Fruit fly (Drosophila melanogaster) whole organism, embryonic: ENCODE data around the gene CG15014.

Source experiments
- Ada2b ChIP-seq: fragments of 200-800 bp; sonication (Bioruptor generic); IDR thresholded peaks from 2 replicates; pipeline ENCODE4 v1.3.6; 2022; ENCODE audit warnings: missing biosample characterization, missing genetic modification characterization
- Bgb ChIP-seq: fragments of 200-800 bp; sonication (Bioruptor generic); IDR thresholded peaks from 2 replicates; pipeline ENCODE4 v1.3.6; 2022; ENCODE audit warnings: missing biosample characterization, missing genetic modification characterization; ENCODE audit not compliant: partially characterized antibody
- CG12104 ChIP-seq: fragments of 200-800 bp; sonication (Bioruptor generic); optimal IDR thresholded peaks from 3 replicates; lab custom pipeline; 2016; ENCODE audit warnings: missing biosample characterization, missing genetic modification characterization
- CG13775 ChIP-seq: fragments of 200-800 bp; sonication (Bioruptor generic); optimal IDR thresholded peaks from 3 replicates; lab custom pipeline; 2017; ENCODE audit warnings: missing biosample characterization, mild to moderate bottlenecking, missing genetic modification characterization
- CG14441 ChIP-seq: fragments of 200-800 bp; sonication (Bioruptor generic); IDR thresholded peaks from 2 replicates; pipeline ENCODE4 v1.3.6; 2022; ENCODE audit warnings: missing biosample characterization, missing genetic modification characterization
- CG16815 ChIP-seq: fragments of 200-800 bp; sonication (Bioruptor generic); optimal IDR thresholded peaks from 3 replicates; lab custom pipeline; 2017; ENCODE audit warnings: missing biosample characterization, mild to moderate bottlenecking, missing genetic modification characterization
- CG17186 ChIP-seq: fragments of 200-800 bp; sonication (Bioruptor generic); optimal IDR thresholded peaks from 3 replicates; lab custom pipeline; 2017; ENCODE audit warnings: missing biosample characterization, missing genetic modification reagents, missing genetic modification characterization
- CG17359 ChIP-seq: fragments of 200-800 bp; sonication (Bioruptor generic); optimal IDR thresholded peaks from 3 replicates; lab custom pipeline; 2018; ENCODE audit warnings: missing biosample characterization, mild to moderate bottlenecking, missing genetic modification characterization, moderate library complexity
- CG2875 ChIP-seq: fragments of 200-800 bp; sonication (Bioruptor generic); optimal IDR thresholded peaks from 2 replicates; lab custom pipeline; 2017; ENCODE audit warnings: missing biosample characterization, mild to moderate bottlenecking, missing genetic modification characterization, missing genetic modification reagents
- CG31224 ChIP-seq: fragments of 200-800 bp; sonication (Bioruptor generic); IDR thresholded peaks from 2 replicates; pipeline ENCODE4 v1.3.6; 2022; ENCODE audit warnings: missing biosample characterization, missing genetic modification characterization
- CG34224 ChIP-seq: fragments of 200-800 bp; sonication (Bioruptor generic); IDR thresholded peaks from 3 replicates; pipeline ENCODE4 v1.3.6; 2022; ENCODE audit warnings: missing biosample characterization, missing genetic modification characterization; ENCODE audit not compliant: partially characterized antibody
- CG4360 ChIP-seq: fragments of 200-800 bp; sonication (Bioruptor generic); IDR thresholded peaks from 2 replicates; pipeline ENCODE4 v1.3.6; 2022; ENCODE audit warnings: missing biosample characterization, missing genetic modification characterization
- CG4617 ChIP-seq: fragments of 200-800 bp; sonication (Bioruptor generic); optimal IDR thresholded peaks from 3 replicates; lab custom pipeline; 2016; ENCODE audit warnings: missing biosample characterization, missing genetic modification characterization, borderline replicate concordance
- CG6791 ChIP-seq: fragments of 200-800 bp; sonication (Bioruptor generic); IDR thresholded peaks from 3 replicates; pipeline ENCODE4 v1.3.6; 2022; ENCODE audit warnings: missing biosample characterization, missing genetic modification characterization; ENCODE audit not compliant: partially characterized antibody
- CG7372 ChIP-seq: fragments of 200-800 bp; sonication (Bioruptor generic); IDR thresholded peaks from 2 replicates; pipeline ENCODE4 v1.3.6; 2022; ENCODE audit warnings: missing biosample characterization, missing genetic modification characterization
- CG7987 ChIP-seq: fragments of 200-800 bp; sonication (Bioruptor generic); optimal IDR thresholded peaks from 2 replicates; lab custom pipeline; 2018; ENCODE audit warnings: missing biosample characterization, mild to moderate bottlenecking, missing genetic modification characterization, moderate library complexity
- CG8290 ChIP-seq, 3 experiments: fragments of 200-800 bp; sonication (Bioruptor generic); optimal IDR thresholded peaks; 2 replicates each; lab custom pipeline; 2016 to 2019; ENCODE audit warnings: missing biosample characterization in 3 of 3, missing genetic modification characterization in 3 of 3, mild to moderate bottlenecking in 2 of 3, moderate library complexity in 1 of 3
- CG8478 ChIP-seq: fragments of >200 bp; optimal IDR thresholded peaks from 2 replicates; lab custom pipeline; 2018
- Camta ChIP-seq: fragments of 200-800 bp; sonication (Bioruptor generic); optimal IDR thresholded peaks from 2 replicates; lab custom pipeline; 2016; ENCODE audit warnings: missing biosample characterization, missing genetic modification characterization
- Dbx ChIP-seq: fragments of 200-800 bp; sonication (Bioruptor generic); IDR thresholded peaks from 3 replicates; pipeline ENCODE4 v1.3.6; 2022; ENCODE audit warnings: missing biosample characterization, missing genetic modification characterization
- ERR ChIP-seq: fragments of 200-800 bp; sonication (Bioruptor generic); optimal IDR thresholded peaks from 2 replicates; lab custom pipeline; 2016; ENCODE audit warnings: missing biosample characterization, missing genetic modification characterization
- Gug ChIP-seq: fragments of 200-800 bp; sonication (Bioruptor generic); IDR thresholded peaks from 4 replicates; pipeline ENCODE4 v1.3.6; 2022; ENCODE audit warnings: missing biosample characterization, missing genetic modification characterization
- Hey ChIP-seq: fragments of 200-800 bp; sonication (Bioruptor generic); optimal IDR thresholded peaks from 3 replicates; lab custom pipeline; 2018; ENCODE audit warnings: missing biosample characterization, mild to moderate bottlenecking, missing genetic modification characterization
- Hsf ChIP-seq: fragments of 200-800 bp; sonication (Bioruptor generic); optimal IDR thresholded peaks from 3 replicates; lab custom pipeline; 2016; ENCODE audit warnings: missing biosample characterization, missing genetic modification characterization
- Med ChIP-seq: fragments of 200-800 bp; sonication (Bioruptor generic); peaks from one replicate; lab custom pipeline; 2016; ENCODE audit warnings: missing biosample characterization, missing genetic modification characterization, mild to moderate bottlenecking, inconsistent platforms, moderate library complexity
- NC2α ChIP-seq: fragments of 200-800 bp; sonication (Bioruptor generic); optimal IDR thresholded peaks from 2 replicates; lab custom pipeline; 2016; ENCODE audit warnings: missing biosample characterization, missing genetic modification characterization
- NC2β ChIP-seq: fragments of 200-800 bp; sonication (Bioruptor generic); optimal IDR thresholded peaks from 2 replicates; lab custom pipeline; 2016; ENCODE audit warnings: missing biosample characterization, missing genetic modification characterization
- Pdp1 ChIP-seq, 2 experiments: fragments of 200-800 bp; sonication (Bioruptor generic); optimal IDR thresholded peaks; 3 replicates each; lab custom pipeline; 2016; ENCODE audit warnings: missing biosample characterization in 2 of 2, missing genetic modification characterization in 2 of 2, mild to moderate bottlenecking in 1 of 2, moderate library complexity in 1 of 2
- Ptx1 ChIP-seq: fragments of 200-800 bp; sonication (Bioruptor generic); IDR thresholded peaks from 2 replicates; pipeline ENCODE4 v1.3.6; 2022; ENCODE audit warnings: missing biosample characterization, missing genetic modification characterization
- Scr ChIP-seq: fragments of 200-800 bp; sonication (Bioruptor generic); IDR thresholded peaks from 2 replicates; pipeline ENCODE4 v1.3.6; 2022; ENCODE audit warnings: missing biosample characterization, missing genetic modification characterization; ENCODE audit not compliant: partially characterized antibody
- Taf1 ChIP-seq: fragments of 200-800 bp; sonication (Bioruptor generic); IDR thresholded peaks from 2 replicates; pipeline ENCODE4 v1.3.6; 2022; ENCODE audit warnings: missing biosample characterization, missing genetic modification characterization
- Xbp1 ChIP-seq: fragments of 200-800 bp; sonication (Bioruptor generic); optimal IDR thresholded peaks from 3 replicates; lab custom pipeline; 2016; ENCODE audit warnings: missing biosample characterization, mild to moderate bottlenecking, missing genetic modification characterization
- ab ChIP-seq: fragments of 200-800 bp; sonication (Bioruptor generic); optimal IDR thresholded peaks from 2 replicates; lab custom pipeline; 2016; ENCODE audit warnings: missing biosample characterization, missing genetic modification characterization
- ac ChIP-seq: fragments of 200-800 bp; sonication (Bioruptor generic); optimal IDR thresholded peaks from 3 replicates; lab custom pipeline; 2017; ENCODE audit warnings: missing biosample characterization, mild to moderate bottlenecking, missing genetic modification characterization
- ato ChIP-seq: fragments of 200-800 bp; sonication (Bioruptor generic); IDR thresholded peaks from 2 replicates; pipeline ENCODE4 v1.3.6; 2022; ENCODE audit warnings: missing biosample characterization, missing genetic modification characterization; ENCODE audit not compliant: partially characterized antibody
- caup ChIP-seq: fragments of 200-800 bp; sonication (Bioruptor generic); optimal IDR thresholded peaks from 3 replicates; lab custom pipeline; 2017; ENCODE audit warnings: missing biosample characterization, mild to moderate bottlenecking, missing genetic modification characterization, moderate library complexity; ENCODE audit not compliant: severe bottlenecking
- chm ChIP-seq: fragments of 200-800 bp; sonication (Bioruptor generic); IDR thresholded peaks from 2 replicates; pipeline ENCODE4 v1.3.6; 2022; ENCODE audit warnings: missing biosample characterization, missing genetic modification characterization
- danr ChIP-seq: fragments of 200-800 bp; sonication (Bioruptor generic); IDR thresholded peaks from 2 replicates; pipeline ENCODE4 v1.3.6; 2022; ENCODE audit warnings: missing biosample characterization, missing genetic modification characterization
- dm ChIP-seq: fragments of 200-800 bp; sonication (Bioruptor generic); optimal IDR thresholded peaks from 3 replicates; lab custom pipeline; 2016; ENCODE audit warnings: missing biosample characterization, missing genetic modification characterization
- eyg ChIP-seq: fragments of 200-800 bp; sonication (Bioruptor generic); optimal IDR thresholded peaks from 3 replicates; lab custom pipeline; 2016; ENCODE audit warnings: missing biosample characterization, missing genetic modification characterization
- gce ChIP-seq: fragments of 200-800 bp; sonication (Bioruptor generic); IDR thresholded peaks from 3 replicates; pipeline ENCODE4 v1.3.6; 2022; ENCODE audit warnings: missing biosample characterization, missing genetic modification characterization
- ken ChIP-seq: fragments of 200-800 bp; sonication (Bioruptor generic); IDR thresholded peaks from 3 replicates; pipeline ENCODE4 v1.3.6; 2022; ENCODE audit warnings: missing biosample characterization, missing genetic modification characterization
- maf-S ChIP-seq: fragments of 200-800 bp; sonication (Bioruptor generic); optimal IDR thresholded peaks from 2 replicates; lab custom pipeline; 2016; ENCODE audit warnings: missing biosample characterization, missing genetic modification characterization
- pan ChIP-seq, 4 experiments: fragments of >200 bp in 3 of 4; fragments of 200-800 bp in 1 of 4; sonication (Bioruptor generic) in 1 of 4; optimal IDR thresholded peaks in 3 of 4; IDR thresholded peaks in 1 of 4; 2 replicates each; pipeline versions ENCODE4 v1.3.6 to Lab custom; 2017 to 2022; ENCODE audit warnings: missing biosample characterization in 2 of 4, missing genetic modification characterization in 2 of 4, mixed read lengths in 1 of 4
- pb ChIP-seq: fragments of 200-800 bp; sonication (Bioruptor generic); optimal IDR thresholded peaks from 3 replicates; lab custom pipeline; 2016; ENCODE audit warnings: missing biosample characterization, missing genetic modification characterization
- ranshi ChIP-seq: fragments of 200-800 bp; sonication (Bioruptor generic); IDR thresholded peaks from 2 replicates; pipeline ENCODE4 v1.3.6; 2022; ENCODE audit warnings: missing biosample characterization, missing genetic modification characterization
- sd ChIP-seq: fragments of 200-800 bp; sonication (Bioruptor generic); optimal IDR thresholded peaks from 3 replicates; lab custom pipeline; 2018; ENCODE audit warnings: missing biosample characterization, mild to moderate bottlenecking, missing genetic modification characterization, moderate library complexity
- seq ChIP-seq: fragments of 200-800 bp; sonication (Bioruptor generic); IDR thresholded peaks from 2 replicates; pipeline ENCODE4 v1.3.6; 2022; ENCODE audit warnings: missing biosample characterization, missing genetic modification characterization
- tll ChIP-seq, 2 experiments: fragments of 200-800 bp in 1 of 2; fragments of >200 bp in 1 of 2; sonication (Bioruptor generic) in 1 of 2; optimal IDR thresholded peaks; 2 replicates each; lab custom pipeline; 2017 to 2019; ENCODE audit warnings: missing biosample characterization in 2 of 2, missing genetic modification characterization in 2 of 2, mild to moderate bottlenecking in 1 of 2, moderate library complexity in 1 of 2
- wek ChIP-seq: fragments of 200-800 bp; sonication (Bioruptor generic); optimal IDR thresholded peaks from 3 replicates; lab custom pipeline; 2018; ENCODE audit warnings: missing biosample characterization, mild to moderate bottlenecking, missing genetic modification characterization, moderate library complexity
- zfh2 ChIP-seq: fragments of 200-800 bp; sonication (Bioruptor generic); optimal IDR thresholded peaks from 2 replicates; lab custom pipeline; 2016; ENCODE audit warnings: missing biosample characterization, missing genetic modification characterization

Gene CG15014

dm6 chr3L:4349314-4349713 lies 27.3 kb upstream of the CG15014 start:
- TF ChIP-seq sd, result no peak
- TF ChIP-seq danr (GFP tag; lab: Robert Waterston, UW), result no peak
- no peak for TF ChIP-seq wek (GFP tag; lab: Kevin White, UChicago)
- TF ChIP-seq eyg (GFP tag; lab: Kevin White, UChicago), result no peak
- TF ChIP-seq CG2875 (GFP tag; lab: Kevin White, UChicago), result no peak
- no peak for TF ChIP-seq CG8478
- no peak for TF ChIP-seq zfh2 (GFP tag; lab: Kevin White, UChicago)
- TF ChIP-seq Ptx1 (GFP tag; lab: Robert Waterston, UW), result no peak
- TF ChIP-seq Scr (GFP tag; lab: Robert Waterston, UW), result no peak
- TF ChIP-seq CG16815 (GFP tag; lab: Kevin White, UChicago), result no peak
- no peak for TF ChIP-seq CG17186
- TF ChIP-seq NC2α, result no peak
- TF ChIP-seq pan (optimal IDR thresholded peaks at IDR 0.05; lab: Kevin White, UChicago), result no peak
- TF ChIP-seq pan (GFP tag; optimal IDR thresholded peaks at IDR 0.05 in 1 of 2, IDR thresholded peaks at IDR 0.05 in 1 of 2), result no peak
- 0 out of 3 replicates have a peak, but pooled peaks have one; percentile 24 for TF ChIP-seq gce
- no peak for TF ChIP-seq ato (GFP tag; lab: Robert Waterston, UW)
- TF ChIP-seq Hsf, result no peak
- no peak for TF ChIP-seq CG4360 (GFP tag; lab: Robert Waterston, UW)
- no peak for TF ChIP-seq CG34224 (GFP tag; lab: Robert Waterston, UW)
- TF ChIP-seq CG13775 (GFP tag; lab: Kevin White, UChicago), result no peak
- TF ChIP-seq CG6791 (GFP tag; lab: Robert Waterston, UW), result no peak
- TF ChIP-seq pb (GFP tag; lab: Kevin White, UChicago), result no peak
- no peak for TF ChIP-seq dm (GFP tag; lab: Kevin White, UChicago)
- no peak for TF ChIP-seq maf-S (GFP tag; lab: Kevin White, UChicago)
- TF ChIP-seq CG4617 (GFP tag; lab: Kevin White, UChicago), result no peak
- no peak for TF ChIP-seq ab (GFP tag; lab: Kevin White, UChicago)
- TF ChIP-seq chm (GFP tag; lab: Robert Waterston, UW), result no peak
- TF ChIP-seq Dbx (GFP tag; lab: Robert Waterston, UW), result 0 out of 3 replicates have a peak, but pooled peaks have one; percentile 20
- TF ChIP-seq CG8290 (GFP tag; optimal IDR thresholded peaks at IDR 0.05; lab: Kevin White, UChicago), result no peak
- TF ChIP-seq CG8290 (tag; optimal IDR thresholded peaks at IDR 0.05; lab: Kevin White, UChicago), result peak in 1 of 2 experiments; percentile 7
- TF ChIP-seq CG7372 (GFP tag; lab: Robert Waterston, UW), result no peak
- no peak for TF ChIP-seq CG31224 (GFP tag; lab: Robert Waterston, UW)
- no peak for TF ChIP-seq Camta
- TF ChIP-seq CG7987 (GFP tag; lab: Kevin White, UChicago), result no peak
- no peak for TF ChIP-seq NC2β (GFP tag; lab: Kevin White, UChicago)
- peak; percentile 21 for TF ChIP-seq Med (GFP tag; lab: Kevin White, UChicago)
- no peak for TF ChIP-seq Xbp1 (GFP tag; lab: Kevin White, UChicago)
- TF ChIP-seq ERR, result no peak
- no peak for TF ChIP-seq Hey (tag; lab: Kevin White, UChicago)
- TF ChIP-seq ken (GFP tag; lab: Robert Waterston, UW), result 0 out of 3 replicates have a peak, but pooled peaks have one; percentile 17
- no peak for TF ChIP-seq seq (GFP tag; lab: Robert Waterston, UW)
- no peak for TF ChIP-seq Taf1 (GFP tag; lab: Robert Waterston, UW)
- no peak for TF ChIP-seq Ada2b (GFP tag; lab: Robert Waterston, UW)
- no peak for TF ChIP-seq Pdp1 (GFP tag; optimal IDR thresholded peaks at IDR 0.05; lab: Kevin White, UChicago)
- no peak for TF ChIP-seq tll (GFP tag; optimal IDR thresholded peaks at IDR 0.05; lab: Kevin White, UChicago)
- TF ChIP-seq ranshi (GFP tag; lab: Robert Waterston, UW), result no peak
- TF ChIP-seq caup, result no peak
- no peak for TF ChIP-seq Bgb (GFP tag; lab: Robert Waterston, UW)
- TF ChIP-seq Gug (GFP tag; lab: Robert Waterston, UW), result no peak
- TF ChIP-seq ac, result no peak
- TF ChIP-seq CG17359, result no peak
- no peak for TF ChIP-seq CG14441
- no peak for TF ChIP-seq CG12104 (GFP tag; lab: Kevin White, UChicago)
